Worm (Caenorhabditis elegans) whole organism, young adult: ENCODE measurements around the gene fmil-1.

Experiments
- C06A6.2 ChIP-seq: fragments of 200-800 bp; sonication (Bioruptor generic); conservative IDR thresholded peaks from 2 replicates; pipeline ENCODE4 v1.3.6; 2022; ENCODE audit warnings: missing genetic modification characterization, missing compliant biosample characterization
- F57C9.4 ChIP-seq: sonication (generic microtip); optimal IDR thresholded peaks from 2 replicates; lab custom pipeline; 2017; ENCODE audit warnings: mild to moderate bottlenecking, missing genetic modification characterization, missing compliant biosample characterization
- Y67H2A.10 ChIP-seq: fragments of 200-800 bp; sonication (Bioruptor generic); conservative IDR thresholded peaks from 2 replicates; pipeline ENCODE4 v1.3.6; 2022; ENCODE audit warnings: missing genetic modification reagents, missing genetic modification characterization, missing compliant biosample characterization
- bed-2 ChIP-seq: fragments of 200-800 bp; sonication (Bioruptor generic); IDR thresholded peaks from 2 replicates; pipeline ENCODE4 v1.3.6; 2022; ENCODE audit warnings: missing genetic modification reagents, missing genetic modification characterization, missing compliant biosample characterization
- fkh-3 ChIP-seq: sonication (generic microtip); optimal IDR thresholded peaks from 2 replicates; lab custom pipeline; 2016; ENCODE audit warnings: mild to moderate bottlenecking, missing genetic modification characterization, missing compliant biosample characterization
- nhr-80 ChIP-seq: sonication (generic microtip); optimal IDR thresholded peaks from 2 replicates; lab custom pipeline; 2016; ENCODE audit warnings: missing genetic modification characterization, missing compliant biosample characterization
- pha-4 ChIP-seq: fragments of 150-350 bp; sonication (generic microtip); optimal IDR thresholded peaks from 2 replicates; lab custom pipeline; 2014; ENCODE audit warnings: missing biosample characterization, missing genetic modification reagents, missing genetic modification characterization
- unc-62 ChIP-seq: fragments of 150-350 bp; optimal IDR thresholded peaks from 2 replicates; lab custom pipeline; 2014; ENCODE audit warnings: missing biosample characterization, missing genetic modification reagents, missing genetic modification characterization

DNA sequence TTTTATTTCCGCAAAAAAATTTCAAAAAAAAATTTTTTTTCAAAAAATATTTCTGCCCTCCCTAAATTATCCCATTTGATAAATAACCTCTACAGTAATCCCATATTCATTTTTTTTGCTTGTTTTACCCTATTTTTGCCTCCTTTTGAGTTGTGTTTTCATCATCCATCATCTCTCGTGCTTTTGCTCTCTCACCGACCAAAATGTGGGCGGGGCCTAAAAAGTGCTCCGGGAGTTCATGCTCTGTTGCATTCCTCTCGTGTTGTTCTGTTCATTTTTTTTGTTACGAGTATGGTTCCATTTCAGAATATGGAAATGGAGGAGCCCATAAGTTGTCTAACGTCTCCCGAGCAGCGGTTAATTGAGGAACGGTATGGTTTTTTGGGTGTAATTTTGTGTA lies 40.7 kb upstream of the fmil-1 start, which contains the start of gene Y37E11AL.1:
- TF ChIP-seq F57C9.4 (tag; lab: Kevin White, UChicago) (no peak), unc-62 (GFP tag; lab: Kevin White, UChicago) (no peak), pha-4 (tag; lab: Kevin White, UChicago) (no peak), nhr-80 (tag; lab: Kevin White, UChicago) (no peak), Y67H2A.10 (no peak), fkh-3 (no peak), C06A6.2 (no peak), bed-2 (no peak)
